Fruit fly (Drosophila melanogaster): ENCODE measurements around the gene CG11598.

DNA sequence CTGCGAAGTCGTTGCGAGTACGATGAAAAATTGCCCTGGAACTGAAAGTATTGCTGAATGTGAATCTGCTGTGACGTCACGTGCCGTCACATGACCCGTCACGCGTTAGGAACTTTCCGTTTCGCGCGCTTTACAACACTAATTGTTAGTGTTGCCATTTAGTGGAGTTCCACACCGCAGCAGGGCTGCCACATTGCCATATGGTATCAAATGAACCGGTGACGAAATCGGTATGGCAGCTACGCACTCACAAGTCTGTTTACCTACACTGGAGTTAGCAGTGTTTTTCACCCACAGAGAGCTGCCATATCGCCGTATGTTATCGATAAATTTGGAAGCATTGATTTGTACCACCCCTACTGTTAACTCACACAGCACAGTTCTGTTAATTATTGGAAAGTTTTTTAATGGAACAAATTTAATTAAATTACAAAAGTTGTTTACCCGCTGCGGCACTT lies 7.0 kb upstream of the CG11598 start, which contains the start of the genes Vha55 and Snx3:
- TF ChIP-seq CG8159 (tag; optimal IDR thresholded peaks at IDR 0.05) (no peak), EcR (GFP tag; optimal IDR thresholded peaks at IDR 0.05) (no peak), CG12605 (GFP tag; IDR thresholded peaks at IDR 0.05) (no peak), D1 (tag; optimal IDR thresholded peaks at IDR 0.05) (no peak), CG13204 (GFP tag; optimal IDR thresholded peaks at IDR 0.05) (no peak), CG8301 (tag; optimal IDR thresholded peaks at IDR 0.05) (no peak), CG9948 (tag; optimal IDR thresholded peaks at IDR 0.05) (no peak)
